Worm (Caenorhabditis elegans) whole organism, late embryonic: ENCODE measurements around the gene acdh-11.

ENCODE experiments used
- C08G9.2 ChIP-seq: sonication (generic microtip); optimal IDR thresholded peaks from 2 replicates; lab custom pipeline; 2016; ENCODE audit warnings: mild to moderate bottlenecking, missing genetic modification characterization, moderate library complexity, missing compliant biosample characterization
- C38D4.7 ChIP-seq: fragments of 200-800 bp; sonication (Bioruptor generic); optimal IDR thresholded peaks from 2 replicates; lab custom pipeline; 2018; ENCODE audit warnings: mild to moderate bottlenecking, missing genetic modification characterization, moderate library complexity, missing compliant biosample characterization
- F13H6.1 ChIP-seq: sonication (generic microtip); optimal IDR thresholded peaks from 2 replicates; lab custom pipeline; 2016; ENCODE audit warnings: missing genetic modification characterization, missing compliant biosample characterization
- K02D7.2 ChIP-seq: sonication (generic microtip); optimal IDR thresholded peaks from 2 replicates; lab custom pipeline; 2017; ENCODE audit warnings: mild to moderate bottlenecking, missing genetic modification characterization, missing compliant biosample characterization
- Y22D7AL.16 ChIP-seq: sonication (generic microtip); optimal IDR thresholded peaks from 2 replicates; lab custom pipeline; 2016; ENCODE audit warnings: missing genetic modification characterization, missing compliant biosample characterization
- ceh-18 ChIP-seq: sonication (generic microtip); optimal IDR thresholded peaks from 2 replicates; lab custom pipeline; 2016; ENCODE audit warnings: missing genetic modification characterization, missing compliant biosample characterization
- ceh-19 ChIP-seq: fragments of 200-800 bp; sonication (Bioruptor generic); optimal IDR thresholded peaks from 2 replicates; lab custom pipeline; 2018; ENCODE audit warnings: mild to moderate bottlenecking, missing genetic modification characterization, missing compliant biosample characterization
- ceh-22 ChIP-seq: sonication (generic microtip); optimal IDR thresholded peaks from 2 replicates; lab custom pipeline; 2017; ENCODE audit warnings: missing biosample characterization, missing genetic modification characterization
- ceh-24 ChIP-seq: sonication (generic microtip); optimal IDR thresholded peaks from 2 replicates; lab custom pipeline; 2016; ENCODE audit warnings: mild to moderate bottlenecking, missing genetic modification characterization, missing compliant biosample characterization
- ceh-6 ChIP-seq: fragments of 200-800 bp; sonication (Bioruptor generic); optimal IDR thresholded peaks from 2 replicates; lab custom pipeline; 2018; ENCODE audit warnings: mild to moderate bottlenecking, missing genetic modification characterization, missing compliant biosample characterization
- che-1 ChIP-seq: sonication (generic microtip); optimal IDR thresholded peaks from 2 replicates; lab custom pipeline; 2016; ENCODE audit warnings: mild to moderate bottlenecking, missing genetic modification characterization, missing compliant biosample characterization
- dmd-4 ChIP-seq: sonication (generic microtip); optimal IDR thresholded peaks from 2 replicates; lab custom pipeline; 2016; ENCODE audit warnings: borderline replicate concordance, missing genetic modification characterization, missing compliant biosample characterization
- elt-2 ChIP-seq: sonication (generic microtip); optimal IDR thresholded peaks from 2 replicates; lab custom pipeline; 2016; ENCODE audit warnings: missing genetic modification reagents, missing genetic modification characterization, missing compliant biosample characterization
- fax-1 ChIP-seq: sonication (generic microtip); optimal IDR thresholded peaks from 2 replicates; lab custom pipeline; 2016; ENCODE audit warnings: missing genotype, missing genetic modification characterization, missing compliant biosample characterization
- fkh-10 ChIP-seq: fragments of 150-350 bp; optimal IDR thresholded peaks from 2 replicates; lab custom pipeline; 2014; ENCODE audit warnings: missing biosample characterization, missing genetic modification reagents, missing genetic modification characterization
- fkh-6 ChIP-seq: sonication (generic microtip); optimal IDR thresholded peaks from 2 replicates; lab custom pipeline; 2016; ENCODE audit warnings: missing genetic modification characterization, missing compliant biosample characterization
- hlh-13 ChIP-seq: fragments of 200-800 bp; sonication (Bioruptor generic); optimal IDR thresholded peaks from 2 replicates; lab custom pipeline; 2018; ENCODE audit warnings: mild to moderate bottlenecking, missing genetic modification characterization, missing compliant biosample characterization
- hlh-30 ChIP-seq: sonication (generic microtip); optimal IDR thresholded peaks from 2 replicates; lab custom pipeline; 2017; ENCODE audit warnings: antibody characterized with exemption, missing genetic modification characterization, missing compliant biosample characterization; ENCODE audit not compliant: insufficient read depth
- hlh-8 ChIP-seq: sonication (generic microtip); optimal IDR thresholded peaks from 2 replicates; lab custom pipeline; 2016; ENCODE audit warnings: missing genotype, missing genetic modification characterization, missing compliant biosample characterization
- lin-11 ChIP-seq: fragments of 200-800 bp; sonication (Bioruptor generic); optimal IDR thresholded peaks from 2 replicates; lab custom pipeline; 2018; ENCODE audit warnings: mild to moderate bottlenecking, missing genetic modification characterization, missing compliant biosample characterization
- madf-2 ChIP-seq: sonication (generic microtip); optimal IDR thresholded peaks from 2 replicates; lab custom pipeline; 2017; ENCODE audit warnings: missing genetic modification characterization, missing compliant biosample characterization
- nhr-11 ChIP-seq: fragments of 150-350 bp; optimal IDR thresholded peaks from 2 replicates; lab custom pipeline; 2014; ENCODE audit warnings: missing biosample characterization, missing genetic modification characterization
- npax-4 ChIP-seq: sonication (generic microtip); optimal IDR thresholded peaks from 2 replicates; lab custom pipeline; 2016; ENCODE audit warnings: missing genetic modification characterization, missing compliant biosample characterization
- odd-2 ChIP-seq: sonication (generic microtip); optimal IDR thresholded peaks from 2 replicates; lab custom pipeline; 2017; ENCODE audit warnings: antibody characterized with exemption, mild to moderate bottlenecking, missing genetic modification characterization, missing compliant biosample characterization
- pat-9 ChIP-seq: fragments of 200-800 bp; sonication (Bioruptor generic); optimal IDR thresholded peaks from 2 replicates; lab custom pipeline; 2018; ENCODE audit warnings: mild to moderate bottlenecking, missing genetic modification characterization, moderate library complexity, missing compliant biosample characterization
- pha-4 ChIP-seq: fragments of 150-350 bp; optimal IDR thresholded peaks from 2 replicates; lab custom pipeline; 2018; ENCODE audit warnings: missing biosample characterization, missing genetic modification reagents, missing genetic modification characterization
- pqm-1 ChIP-seq: sonication (generic microtip); optimal IDR thresholded peaks from 2 replicates; lab custom pipeline; 2016; ENCODE audit warnings: missing genetic modification characterization, missing compliant biosample characterization
- rnt-1 ChIP-seq: sonication (generic microtip); optimal IDR thresholded peaks from 2 replicates; lab custom pipeline; 2016; ENCODE audit warnings: missing genetic modification characterization, missing compliant biosample characterization
- sdc-2 ChIP-seq: sonication (generic microtip); optimal IDR thresholded peaks from 2 replicates; lab custom pipeline; 2016; ENCODE audit warnings: missing genotype, missing genetic modification characterization, missing compliant biosample characterization
- syd-9 ChIP-seq: sonication (generic microtip); optimal IDR thresholded peaks from 2 replicates; lab custom pipeline; 2016; ENCODE audit warnings: mild to moderate bottlenecking, missing genetic modification characterization, moderate library complexity, missing compliant biosample characterization
- tbx-2 ChIP-seq: sonication (generic microtip); optimal IDR thresholded peaks from 2 replicates; lab custom pipeline; 2016; ENCODE audit warnings: missing genetic modification characterization, missing compliant biosample characterization
- tbx-7 ChIP-seq: sonication (generic microtip); optimal IDR thresholded peaks from 2 replicates; lab custom pipeline; 2016; ENCODE audit warnings: missing genotype, missing genetic modification characterization, missing compliant biosample characterization
- unc-3 ChIP-seq, 2 experiments: fragments of 200-800 bp in 1 of 2; sonication (Bioruptor generic) in 1 of 2; sonication (generic microtip) in 1 of 2; conservative IDR thresholded peaks in 1 of 2; optimal IDR thresholded peaks in 1 of 2; 2 replicates each; pipeline versions ENCODE4 v1.3.6 to Lab custom; 2016 to 2022; ENCODE audit warnings: missing compliant biosample characterization in 2 of 2, missing genetic modification characterization in 2 of 2, missing genetic modification reagents in 1 of 2
- unc-42 ChIP-seq: sonication (generic microtip); optimal IDR thresholded peaks from 2 replicates; lab custom pipeline; 2016; ENCODE audit warnings: missing genotype, missing genetic modification characterization, missing compliant biosample characterization
- unc-55 ChIP-seq: sonication (generic microtip); optimal IDR thresholded peaks from 2 replicates; lab custom pipeline; 2017; ENCODE audit warnings: missing biosample characterization, missing genetic modification reagents, missing genetic modification characterization
- zip-5 ChIP-seq: sonication (generic microtip); optimal IDR thresholded peaks from 2 replicates; lab custom pipeline; 2016; ENCODE audit warnings: missing genetic modification characterization, missing compliant biosample characterization

The acdh-11 gene

DNA sequence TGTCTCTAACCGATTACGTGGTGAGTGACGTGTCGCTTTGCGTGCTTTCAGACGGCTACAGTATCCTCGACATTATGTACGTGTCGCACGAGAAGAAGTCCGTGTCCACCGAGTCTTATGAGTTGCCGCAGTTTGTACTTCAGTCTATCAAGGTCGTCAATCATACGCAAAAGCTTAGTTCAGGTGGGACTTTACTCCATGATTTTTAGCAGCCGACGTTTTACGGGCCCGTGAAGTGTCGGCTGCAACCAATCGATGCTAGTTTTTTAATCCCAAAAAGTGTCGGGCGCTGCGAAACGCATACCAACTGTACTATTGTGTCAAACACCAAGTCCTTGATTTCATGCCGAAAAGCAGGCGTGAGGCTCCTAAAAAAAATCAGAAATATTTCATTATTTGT lies 41.2 kb upstream of the acdh-11 start:
- no peak for TF ChIP-seq unc-42 (tag; lab: Kevin White, UChicago)
- no peak for TF ChIP-seq pqm-1 (tag; lab: Kevin White, UChicago)
- TF ChIP-seq nhr-11 (tag; lab: Kevin White, UChicago), result no peak
- no peak for TF ChIP-seq sdc-2 (tag; lab: Kevin White, UChicago)
- no peak for TF ChIP-seq dmd-4 (tag; lab: Kevin White, UChicago)
- TF ChIP-seq ceh-22 (tag; lab: Kevin White, UChicago), result no peak
- TF ChIP-seq C08G9.2 (tag; lab: Kevin White, UChicago), result no peak
- TF ChIP-seq zip-5 (tag; lab: Kevin White, UChicago), result no peak
- TF ChIP-seq ceh-19 (GFP tag; lab: Kevin White, UChicago), result no peak
- TF ChIP-seq lin-11 (tag; lab: Kevin White, UChicago), result no peak
- TF ChIP-seq syd-9 (tag; lab: Kevin White, UChicago), result no peak
- TF ChIP-seq fkh-6 (tag; lab: Kevin White, UChicago), result no peak
- TF ChIP-seq che-1 (tag; lab: Kevin White, UChicago), result no peak
- TF ChIP-seq F13H6.1, result no peak
- no peak for TF ChIP-seq pha-4 (tag; lab: Kevin White, UChicago)
- TF ChIP-seq npax-4 (tag; lab: Kevin White, UChicago), result no peak
- TF ChIP-seq tbx-7, result no peak
- no peak for TF ChIP-seq odd-2 (tag; lab: Kevin White, UChicago)
- no peak for TF ChIP-seq tbx-2 (tag; lab: Kevin White, UChicago)
- TF ChIP-seq pat-9, result no peak
- TF ChIP-seq, all 69 proteins: peak for 0

DNA sequence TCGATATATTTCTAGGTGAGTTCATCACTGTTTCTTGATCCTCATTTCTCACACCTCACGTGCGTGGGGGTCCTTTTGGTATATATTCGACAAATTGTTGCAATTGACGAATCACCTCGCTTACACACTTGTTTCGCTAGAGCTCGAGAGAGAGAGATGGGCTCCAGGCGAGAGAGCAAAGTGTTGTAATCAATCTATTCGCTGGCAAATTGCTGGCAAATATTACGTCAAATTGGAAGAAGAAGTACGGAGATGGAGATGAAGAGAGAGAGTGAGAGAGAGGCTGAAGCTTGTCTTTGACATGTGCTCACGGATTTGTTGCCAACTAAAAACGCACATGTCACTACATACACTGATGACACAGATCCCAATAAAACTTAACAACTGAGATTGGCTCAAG lies 40.1 kb upstream of the acdh-11 start:
- TF ChIP-seq ceh-18, result peak; percentile 73
- TF ChIP-seq ceh-6 (GFP tag; lab: Kevin White, UChicago), result no peak
- TF ChIP-seq rnt-1 (tag; lab: Kevin White, UChicago), result peak; percentile 41
- TF ChIP-seq unc-55 (GFP tag; lab: Kevin White, UChicago), result peak; percentile 79

DNA sequence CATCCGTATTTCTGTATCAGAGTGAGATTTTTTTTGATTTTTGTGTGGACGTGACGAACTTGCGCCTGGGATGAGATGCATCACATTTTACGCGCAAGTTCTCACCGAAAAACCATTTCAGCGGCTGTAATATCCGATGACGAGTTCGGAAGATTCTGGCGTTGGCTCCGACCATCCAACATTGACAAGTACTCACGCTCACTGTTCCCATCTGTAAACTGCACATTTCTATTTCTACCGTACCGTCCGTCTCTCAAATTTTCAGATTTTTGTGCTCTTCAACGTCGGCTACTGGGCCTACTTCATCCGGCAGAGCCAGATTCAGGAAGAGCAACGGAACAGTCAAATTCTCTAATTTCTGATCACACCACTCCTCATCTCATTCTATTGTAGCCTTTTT lies 38.6 kb upstream of the acdh-11 start:
- TF ChIP-seq fax-1 (tag; lab: Kevin White, UChicago) (no peak), C08G9.2 (tag; lab: Kevin White, UChicago) (no peak), hlh-30 (tag; lab: Kevin White, UChicago) (no peak), pat-9 (no peak), ceh-6 (GFP tag; lab: Kevin White, UChicago) (no peak), madf-2 (no peak), elt-2 (no peak), Y22D7AL.16 (tag; lab: Kevin White, UChicago) (no peak), unc-3 (GFP tag; conservative IDR thresholded peaks at IDR 0.05; lab: Robert Waterston, UW) (no peak), unc-3 (tag; optimal IDR thresholded peaks at IDR 0.05; lab: Kevin White, UChicago) (no peak), rnt-1 (tag; lab: Kevin White, UChicago) (no peak), K02D7.2 (no peak), fkh-10 (GFP tag; lab: Kevin White, UChicago) (no peak), hlh-8 (tag; lab: Kevin White, UChicago) (no peak), C38D4.7 (GFP tag; lab: Kevin White, UChicago) (no peak), lin-11 (tag; lab: Kevin White, UChicago) (no peak), ceh-24 (tag; lab: Kevin White, UChicago) (no peak), ceh-19 (GFP tag; lab: Kevin White, UChicago) (no peak), hlh-13 (no peak), ceh-22 (tag; lab: Kevin White, UChicago) (no peak)
- TF ChIP-seq, all 69 proteins: peak for 0

- TF ChIP-seq elt-2, result peak; percentile 74
- no peak for TF ChIP-seq fax-1 (tag; lab: Kevin White, UChicago)
- TF ChIP-seq unc-55 (GFP tag; lab: Kevin White, UChicago), result peak; percentile 17
- TF ChIP-seq, all 69 proteins: peak for 2
Measured at ce11 chrIII:10533310-10533709, 32.7 kb upstream of the acdh-11 start.
